Worm (Caenorhabditis elegans): ENCODE results near the gene ntl-9.

ntl-9 gene

DNA sequence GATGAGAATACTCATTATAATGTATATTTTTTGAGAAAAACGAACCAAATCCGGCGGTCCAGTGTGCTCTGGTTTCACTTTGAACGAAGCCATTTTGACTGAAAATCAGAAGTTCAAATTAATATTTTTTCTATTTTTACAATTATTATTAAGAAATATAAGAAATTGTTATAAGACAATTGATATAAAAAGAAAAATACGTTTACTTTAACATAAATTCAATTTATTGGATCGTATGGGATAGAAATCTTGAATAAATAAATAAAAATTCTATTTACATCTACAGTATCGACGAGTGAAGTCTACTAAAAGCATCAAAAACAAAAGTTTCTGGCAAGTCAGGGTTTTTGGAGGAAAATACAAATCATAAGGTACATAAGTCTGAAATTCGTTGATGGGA, 15.9 kb downstream of the ntl-9 start, which contains the start of gene C27F2.4:
Gene C27F2.4, minus strand, starts transcription at position 101 of the 400 bp plus-strand sequence.
- TF ChIP-seq npax-4 (tag; optimal IDR thresholded peaks at IDR 0.05) (no peak), tbx-2 (tag; optimal IDR thresholded peaks at IDR 0.05) (no peak), hlh-30 (tag; optimal IDR thresholded peaks at IDR 0.05; ENCODE audit: insufficient read depth) (no peak), hlh-15 (tag; optimal IDR thresholded peaks at IDR 0.05) (no peak), dmd-4 (tag; optimal IDR thresholded peaks at IDR 0.05; ENCODE audit: borderline replicate concordance) (no peak), che-1 (tag; optimal IDR thresholded peaks at IDR 0.05) (no peak), syd-9 (tag; optimal IDR thresholded peaks at IDR 0.05) (no peak), nhr-232 (tag; optimal IDR thresholded peaks at IDR 0.05) (no peak), fkh-6 (tag; optimal IDR thresholded peaks at IDR 0.05) (no peak), Y22D7AL.16 (tag; optimal IDR thresholded peaks at IDR 0.05) (no peak), ceh-14 (tag; optimal IDR thresholded peaks at IDR 0.05) (no peak), ceh-31 (tag; optimal IDR thresholded peaks at IDR 0.05) (no peak)

ce11 chrIII:4961281-4961680, 17.0 kb downstream of the ntl-9 start:
- TF ChIP-seq hlh-13 (GFP tag; optimal IDR thresholded peaks at IDR 0.05) (no peak), ceh-34 (tag; optimal IDR thresholded peaks at IDR 0.05) (no peak), npax-4 (tag; optimal IDR thresholded peaks at IDR 0.05) (no peak), pha-4 (tag; optimal IDR thresholded peaks at IDR 0.05) (no peak), fkh-10 (GFP tag; optimal IDR thresholded peaks at IDR 0.05) (no peak), hlh-30 (tag; optimal IDR thresholded peaks at IDR 0.05; ENCODE audit: insufficient read depth) (no peak), Y22D7AL.16 (tag; optimal IDR thresholded peaks at IDR 0.05) (no peak), nhr-232 (tag; optimal IDR thresholded peaks at IDR 0.05) (no peak), tbx-7 (tag; optimal IDR thresholded peaks at IDR 0.05) (no peak), mec-3 (tag; optimal IDR thresholded peaks at IDR 0.05; ENCODE audit: borderline replicate concordance) (no peak), ttx-3 (tag; optimal IDR thresholded peaks at IDR 0.05) (no peak), hlh-8 (tag; optimal IDR thresholded peaks at IDR 0.05) (no peak), hlh-15 (tag; optimal IDR thresholded peaks at IDR 0.05) (no peak), rnt-1 (tag; optimal IDR thresholded peaks at IDR 0.05) (no peak)

DNA sequence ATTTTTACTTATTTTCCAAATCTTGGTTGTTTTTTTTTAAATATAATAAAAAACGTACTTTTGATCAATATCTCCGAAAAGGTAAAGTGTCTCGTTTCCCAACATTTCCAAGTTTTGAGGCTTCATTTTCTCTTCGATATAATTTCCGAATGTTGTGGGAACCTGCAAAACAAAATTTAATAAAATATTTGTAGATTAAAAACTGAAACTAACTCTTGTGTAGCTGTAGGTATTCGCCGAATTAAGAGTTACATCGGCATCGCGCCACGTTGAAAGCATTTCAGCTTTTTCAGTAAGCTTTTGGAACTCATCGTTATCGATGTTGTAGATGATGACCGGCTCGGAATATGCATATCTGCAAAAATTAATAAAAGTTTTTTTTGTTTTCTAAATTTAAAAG, 18.1 kb downstream of the ntl-9 start, which contains the start of gene vps-22:
Gene vps-22, minus strand, starts transcription at position 101 of the 400 bp plus-strand sequence.
- no peak for TF ChIP-seq nfya-1 (tag; optimal IDR thresholded peaks at IDR 0.05)
- TF ChIP-seq gmeb-2 (tag; optimal IDR thresholded peaks at IDR 0.05): no peak
- TF ChIP-seq dmd-4 (tag; optimal IDR thresholded peaks at IDR 0.05; ENCODE audit: borderline replicate concordance): no peak
- no peak for TF ChIP-seq ceh-45 (GFP tag; IDR thresholded peaks at IDR 0.05)
- TF ChIP-seq F13H6.1 (tag; optimal IDR thresholded peaks at IDR 0.05): no peak
- TF ChIP-seq ceh-6 (GFP tag; optimal IDR thresholded peaks at IDR 0.05): no peak
- no peak for TF ChIP-seq sox-2 (GFP tag; IDR thresholded peaks at IDR 0.05)
- TF ChIP-seq tbx-7 (tag; optimal IDR thresholded peaks at IDR 0.05): no peak
- no peak for TF ChIP-seq nhr-11 (tag; optimal IDR thresholded peaks at IDR 0.05)
- TF ChIP-seq ets-4 (tag; optimal IDR thresholded peaks at IDR 0.05): no peak
- TF ChIP-seq ceh-18 (tag; optimal IDR thresholded peaks at IDR 0.05): no peak
- no peak for TF ChIP-seq unc-55 (GFP tag; optimal IDR thresholded peaks at IDR 0.05)
- no peak for TF ChIP-seq Y22D7AL.16 (tag; optimal IDR thresholded peaks at IDR 0.05)

DNA sequence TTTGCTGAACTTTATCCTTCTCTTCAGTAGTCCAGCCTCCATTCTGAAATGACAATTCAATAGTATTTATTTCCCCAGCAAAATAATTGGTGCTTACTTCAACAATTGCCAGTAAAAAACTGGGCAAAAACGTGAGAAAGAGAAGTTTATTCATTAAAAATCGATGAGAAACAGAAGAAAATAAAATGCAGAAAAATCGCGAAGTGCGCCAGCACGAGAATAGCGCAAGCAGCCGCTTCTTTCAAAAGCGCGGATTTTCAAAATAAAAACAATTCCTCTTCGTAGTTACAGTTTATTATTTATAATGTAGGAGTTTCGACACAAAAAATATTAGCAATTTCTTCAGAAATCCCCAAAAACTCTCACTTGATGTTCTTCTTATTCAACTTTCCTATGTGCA, 18.6 kb downstream of the ntl-9 start, which contains the start of gene C27F2.9:
Gene C27F2.9, minus strand, starts transcription at position 159 of the 400 bp plus-strand sequence.
- TF ChIP-seq elt-2 (tag; optimal IDR thresholded peaks at IDR 0.05): peak; percentile 61
- TF ChIP-seq sdc-2 (tag; optimal IDR thresholded peaks at IDR 0.05): peak; percentile 50
- TF ChIP-seq unc-42 (tag; optimal IDR thresholded peaks at IDR 0.05): peak; percentile 56
- no peak for TF ChIP-seq ceh-45 (GFP tag; IDR thresholded peaks at IDR 0.05)
- no peak for TF ChIP-seq pha-2 (tag; optimal IDR thresholded peaks at IDR 0.05)
- TF ChIP-seq ceh-30 (tag; optimal IDR thresholded peaks at IDR 0.05): peak; percentile 24
- peak; percentile 82 for TF ChIP-seq nfya-1 (tag; optimal IDR thresholded peaks at IDR 0.05)
- TF ChIP-seq Y22D7AL.16 (tag; optimal IDR thresholded peaks at IDR 0.05): peak; percentile 16
- TF ChIP-seq ceh-31 (tag; optimal IDR thresholded peaks at IDR 0.05): peak; percentile 73
- TF ChIP-seq lin-11 (tag; optimal IDR thresholded peaks at IDR 0.05): peak; percentile 25
- peak; percentile 26 for TF ChIP-seq unc-55 (GFP tag; optimal IDR thresholded peaks at IDR 0.05)
- peak; percentile 51 for TF ChIP-seq ceh-34 (tag; optimal IDR thresholded peaks at IDR 0.05)
- TF ChIP-seq lim-6 (tag; optimal IDR thresholded peaks at IDR 0.05): no peak
- peak; percentile 4 for TF ChIP-seq C08G9.2 (tag; optimal IDR thresholded peaks at IDR 0.05)
- peak; percentile 77 for TF ChIP-seq ets-4 (tag; optimal IDR thresholded peaks at IDR 0.05)
- peak; percentile 31 for TF ChIP-seq madf-2 (tag; optimal IDR thresholded peaks at IDR 0.05)
- TF ChIP-seq ttx-3 (tag; optimal IDR thresholded peaks at IDR 0.05): peak; percentile 36
- TF ChIP-seq unc-86 (tag; optimal IDR thresholded peaks at IDR 0.05): peak; percentile 18
- peak; percentile 81 for TF ChIP-seq ceh-48 (tag; optimal IDR thresholded peaks at IDR 0.05)
- peak; percentile 48 for TF ChIP-seq sox-2 (GFP tag; IDR thresholded peaks at IDR 0.05)
- no peak for TF ChIP-seq che-1 (tag; optimal IDR thresholded peaks at IDR 0.05)
- TF ChIP-seq eyg-1 (tag; optimal IDR thresholded peaks at IDR 0.05): no peak
- peak; percentile 19 for TF ChIP-seq rnt-1 (tag; optimal IDR thresholded peaks at IDR 0.05)
- no peak for TF ChIP-seq F13H6.1 (tag; optimal IDR thresholded peaks at IDR 0.05)
- peak; percentile 47 for TF ChIP-seq ref-2 (tag; optimal IDR thresholded peaks at IDR 0.05)
- peak; percentile 1 for TF ChIP-seq npax-4 (tag; optimal IDR thresholded peaks at IDR 0.05)
- TF ChIP-seq tbx-7 (tag; optimal IDR thresholded peaks at IDR 0.05): peak; percentile 44
- peak; percentile 23 for TF ChIP-seq dve-1 (tag; optimal IDR thresholded peaks at IDR 0.05)
